Worm (Caenorhabditis elegans): ENCODE data around the gene srd-8.
A peak's percentile ranks its signal among the peaks of the same experiment; 100 is the strongest.

srd-8 gene

DNA sequence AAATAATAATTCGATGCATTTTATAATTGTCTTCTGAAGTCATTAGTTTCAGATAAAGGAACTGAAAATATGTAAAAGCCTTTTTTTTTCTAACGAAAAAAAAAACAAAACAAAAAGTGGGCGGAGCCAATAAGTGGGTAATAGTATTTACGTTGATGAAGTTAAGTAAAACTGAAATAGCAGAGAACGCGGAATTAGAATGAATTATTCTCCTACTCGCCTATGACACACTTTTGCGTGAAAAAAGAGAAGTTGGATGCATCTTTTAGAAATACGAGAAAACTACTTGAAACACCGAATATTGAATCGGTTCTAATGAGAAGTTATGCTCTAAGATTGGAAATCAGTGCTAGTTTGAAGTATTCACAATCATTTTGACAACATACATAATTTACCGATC, 25.8 kb downstream of the srd-8 start, which contains the start of gene srsx-16:
TSS of gene srsx-16 (minus strand) at position 101 of the 400 bp plus-strand sequence.
- no peak for TF ChIP-seq pqm-1 (tag; optimal IDR thresholded peaks at IDR 0.05)

DNA sequence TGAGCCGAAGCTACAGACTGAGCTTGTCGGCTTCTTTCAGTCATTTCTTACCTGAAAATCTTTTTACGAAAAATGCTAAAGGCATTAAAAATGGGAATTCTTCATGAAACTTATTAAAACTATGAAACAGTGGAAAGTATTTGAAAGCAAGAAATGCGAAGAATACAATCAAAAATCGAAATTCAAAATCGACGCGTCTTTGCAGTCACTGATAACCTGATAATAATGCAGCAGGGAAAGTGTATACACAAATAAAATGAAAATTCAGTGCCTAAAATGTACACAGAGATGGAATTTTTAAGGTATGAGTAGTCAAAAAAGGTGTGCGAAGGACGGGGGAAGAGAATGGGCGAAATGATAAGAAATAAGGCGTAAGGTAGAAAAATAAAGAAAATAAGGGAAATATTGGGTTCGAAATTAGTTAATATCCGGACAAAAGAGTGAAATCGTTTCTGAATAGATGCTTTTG, 30.8 kb downstream of the srd-8 start, which contains the start of gene C39H7.4:
TSS of gene C39H7.4 (minus strand) at position 51 of the 469 bp plus-strand sequence.
- TF ChIP-seq fos-1 (tag; optimal IDR thresholded peaks at IDR 0.05): no peak
- TF ChIP-seq pqm-1 (tag; optimal IDR thresholded peaks at IDR 0.05): peak; percentile 93
- TF ChIP-seq nhr-28 (tag; optimal IDR thresholded peaks at IDR 0.05): peak; percentile 87
- no peak for TF ChIP-seq pha-4 (GFP tag; IDR thresholded peaks at IDR 0.05)
- TF ChIP-seq pha-4 (tag; optimal IDR thresholded peaks at IDR 0.05): no peak
- TF ChIP-seq daf-16 (GFP tag; optimal IDR thresholded peaks at IDR 0.05): no peak
- TF ChIP-seq daf-16 (tag; optimal IDR thresholded peaks at IDR 0.05): peak; percentile 91
- TF ChIP-seq nhr-41 (GFP tag; IDR thresholded peaks at IDR 0.05): no peak
- TF ChIP-seq gei-8 (GFP tag; optimal IDR thresholded peaks at IDR 0.05): no peak

DNA sequence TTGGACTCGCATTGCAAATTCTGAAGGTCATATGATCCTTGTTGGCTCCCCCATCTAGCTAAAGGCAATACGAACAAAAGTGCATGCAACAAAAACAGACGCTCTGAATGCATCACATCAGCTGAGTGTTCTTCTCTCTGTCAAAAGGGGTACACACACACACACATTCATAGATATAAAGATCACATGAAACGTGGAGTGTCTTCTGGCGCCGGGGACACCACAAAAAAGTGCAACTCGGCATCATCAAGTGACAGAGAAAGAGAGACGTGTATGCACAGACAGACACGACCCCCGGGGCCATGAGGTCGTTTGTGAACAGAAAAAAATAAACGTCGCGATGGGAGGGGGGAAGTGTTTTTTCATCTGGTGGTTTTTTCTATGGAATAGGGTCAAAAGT, 38.1 kb downstream of the srd-8 start:
- TF ChIP-seq skn-1 (tag; optimal IDR thresholded peaks at IDR 0.05): no peak
- TF ChIP-seq nhr-76 (tag; optimal IDR thresholded peaks at IDR 0.05): no peak
- TF ChIP-seq ama-1 (optimal IDR thresholded peaks at IDR 0.05): peak; percentile 61
- TF ChIP-seq nhr-6 (tag; optimal IDR thresholded peaks at IDR 0.05): peak; percentile 85
- TF ChIP-seq ceh-28 (tag; optimal IDR thresholded peaks at IDR 0.05): no peak
- no peak for TF ChIP-seq php-3 (GFP tag; IDR thresholded peaks at IDR 0.05)
- no peak for TF ChIP-seq lin-15B (tag; optimal IDR thresholded peaks at IDR 0.05)
- no peak for TF ChIP-seq pqm-1 (tag; optimal IDR thresholded peaks at IDR 0.05)
- peak; percentile 38; the same call in 1 of the 2 replicates for TF ChIP-seq pha-4 (GFP tag; IDR thresholded peaks at IDR 0.05)
- TF ChIP-seq pha-4 (tag; optimal IDR thresholded peaks at IDR 0.05): peak; percentile 48
- TF ChIP-seq zfp-3 (GFP tag; conservative IDR thresholded peaks at IDR 0.05): no peak
- TF ChIP-seq F44E2.7 (GFP tag; IDR thresholded peaks at IDR 0.05): no peak
- TF ChIP-seq dpl-1 (GFP tag; optimal IDR thresholded peaks at IDR 0.05): peak; percentile 53
- 0 out of 2 replicates have a peak, but pooled peaks have one; percentile 23 for TF ChIP-seq arid-1 (GFP tag; conservative IDR thresholded peaks at IDR 0.05)
- peak; percentile 40 for TF ChIP-seq T20F7.1 (GFP tag; optimal IDR thresholded peaks at IDR 0.05)
- no peak for TF ChIP-seq madf-5 (GFP tag; IDR thresholded peaks at IDR 0.05)
- TF ChIP-seq cey-2 (tag; optimal IDR thresholded peaks at IDR 0.05; ENCODE audit: borderline replicate concordance, insufficient read depth): no peak
- peak; percentile 98 for TF ChIP-seq nhr-28 (tag; optimal IDR thresholded peaks at IDR 0.05)
- peak; percentile 86 for TF ChIP-seq tra-1 (GFP tag; IDR thresholded peaks at IDR 0.05)
- peak; percentile 96 for TF ChIP-seq nhr-11 (tag; optimal IDR thresholded peaks at IDR 0.05)
- 0 out of 2 replicates have a peak, but pooled peaks have one; percentile 28 for TF ChIP-seq lim-7 (GFP tag; IDR thresholded peaks at IDR 0.05)
- TF ChIP-seq daf-8 (GFP tag; IDR thresholded peaks at IDR 0.05): no peak
- peak; percentile 65 for TF ChIP-seq dmd-6 (GFP tag; IDR thresholded peaks at IDR 0.05)
- TF ChIP-seq lir-3 (tag; optimal IDR thresholded peaks at IDR 0.05): no peak
- TF ChIP-seq ceh-82 (tag; optimal IDR thresholded peaks at IDR 0.05): no peak
- no peak for TF ChIP-seq ZK337.2 (GFP tag; IDR thresholded peaks at IDR 0.05)
- peak; percentile 86 for TF ChIP-seq rbr-2 (tag; optimal IDR thresholded peaks at IDR 0.05)
- TF ChIP-seq mdt-29 (GFP tag; IDR thresholded peaks at IDR 0.05): 0 out of 2 replicates have a peak, but pooled peaks have one; percentile 41
- peak; percentile 56 for TF ChIP-seq spr-1 (tag; optimal IDR thresholded peaks at IDR 0.05)
- peak; percentile 46 for TF ChIP-seq lin-38 (GFP tag; IDR thresholded peaks at IDR 0.05)
- TF ChIP-seq lin-29 (GFP tag; IDR thresholded peaks at IDR 0.05): 0 out of 2 replicates have a peak, but pooled peaks have one; percentile 19
- peak; percentile 6 for TF ChIP-seq zag-1 (tag; optimal IDR thresholded peaks at IDR 0.05)
- TF ChIP-seq hlh-30 (tag; optimal IDR thresholded peaks at IDR 0.05; ENCODE audit: insufficient read depth): peak; percentile 99
- peak; percentile 43; the same call in 1 of the 2 replicates for TF ChIP-seq set-16 (GFP tag; IDR thresholded peaks at IDR 0.05)
- no peak for TF ChIP-seq lin-1 (GFP tag; IDR thresholded peaks at IDR 0.05)
- TF ChIP-seq dmd-9 (GFP tag; IDR thresholded peaks at IDR 0.05): no peak
- peak; percentile 13 for TF ChIP-seq jun-1 (tag; optimal IDR thresholded peaks at IDR 0.05)
- no peak; the same call in 1 of the 2 replicates for TF ChIP-seq T26A8.4 (GFP tag; IDR thresholded peaks at IDR 0.05)
- TF ChIP-seq madf-9 (GFP tag; conservative IDR thresholded peaks at IDR 0.05): no peak
- no peak for TF ChIP-seq ztf-7 (tag; optimal IDR thresholded peaks at IDR 0.05)
- TF ChIP-seq Y75B8A.6 (GFP tag; IDR thresholded peaks at IDR 0.05): no peak
- TF ChIP-seq snpc-4 (tag; optimal IDR thresholded peaks at IDR 0.05): no peak

Data from whole organism, L4 larva.